Fruit fly (Drosophila melanogaster) whole organism, embryonic: ENCODE measurements around the gene CG33098.

Experiments
- CG15073 ChIP-seq: fragments of 200-800 bp; sonication (Bioruptor generic); optimal IDR thresholded peaks from 2 replicates; lab custom pipeline; 2016; ENCODE audit warnings: missing biosample characterization, missing genetic modification characterization
- CG16815 ChIP-seq: fragments of 200-800 bp; sonication (Bioruptor generic); optimal IDR thresholded peaks from 3 replicates; lab custom pipeline; 2017; ENCODE audit warnings: missing biosample characterization, mild to moderate bottlenecking, missing genetic modification characterization
- CG3065 ChIP-seq: fragments of 200-800 bp; sonication (Bioruptor generic); optimal IDR thresholded peaks from 2 replicates; lab custom pipeline; 2016; ENCODE audit warnings: missing biosample characterization, missing genetic modification characterization
- CG31388 ChIP-seq: fragments of 200-800 bp; sonication (Bioruptor generic); optimal IDR thresholded peaks from 2 replicates; lab custom pipeline; 2016; ENCODE audit warnings: missing biosample characterization, missing genetic modification characterization
- CG33557 ChIP-seq: fragments of 200-800 bp; sonication (Bioruptor generic); optimal IDR thresholded peaks from 2 replicates; lab custom pipeline; 2019; ENCODE audit warnings: missing biosample characterization, mild to moderate bottlenecking, missing genetic modification characterization, moderate library complexity
- CG3847 ChIP-seq: fragments of 200-800 bp; sonication (Bioruptor generic); IDR thresholded peaks from 2 replicates; pipeline ENCODE4 v1.3.6; 2022; ENCODE audit warnings: missing biosample characterization, missing genetic modification characterization
- CG4617 ChIP-seq: fragments of 200-800 bp; sonication (Bioruptor generic); optimal IDR thresholded peaks from 3 replicates; lab custom pipeline; 2016; ENCODE audit warnings: missing biosample characterization, missing genetic modification characterization, borderline replicate concordance
- CG6175 ChIP-seq: fragments of 200-800 bp; sonication (Bioruptor generic); IDR thresholded peaks from 3 replicates; pipeline ENCODE4 v1.3.6; 2022; ENCODE audit warnings: missing biosample characterization, missing genetic modification characterization
- CG6791 ChIP-seq: fragments of 200-800 bp; sonication (Bioruptor generic); IDR thresholded peaks from 3 replicates; pipeline ENCODE4 v1.3.6; 2022; ENCODE audit warnings: missing biosample characterization, missing genetic modification characterization; ENCODE audit not compliant: partially characterized antibody
- CG7372 ChIP-seq: fragments of 200-800 bp; sonication (Bioruptor generic); IDR thresholded peaks from 2 replicates; pipeline ENCODE4 v1.3.6; 2022; ENCODE audit warnings: missing biosample characterization, missing genetic modification characterization
- CG9797 ChIP-seq: fragments of 200-800 bp; sonication (Bioruptor generic); optimal IDR thresholded peaks from 3 replicates; lab custom pipeline; 2018; ENCODE audit warnings: missing biosample characterization, mild to moderate bottlenecking, missing genetic modification characterization
- D19A ChIP-seq: fragments of 200-800 bp; optimal IDR thresholded peaks from 3 replicates; lab custom pipeline; 2019; ENCODE audit warnings: missing biosample characterization, mild to moderate bottlenecking, missing genetic modification characterization, moderate library complexity
- Ets97D ChIP-seq: fragments of 200-800 bp; sonication (Bioruptor generic); optimal IDR thresholded peaks from 3 replicates; lab custom pipeline; 2016; ENCODE audit warnings: missing biosample characterization, missing genetic modification characterization
- Fer3 ChIP-seq: fragments of 200-800 bp; sonication (Bioruptor generic); optimal IDR thresholded peaks from 2 replicates; lab custom pipeline; 2018; ENCODE audit warnings: missing biosample characterization, mild to moderate bottlenecking, missing genetic modification characterization, moderate library complexity
- Hey ChIP-seq: fragments of 200-800 bp; sonication (Bioruptor generic); optimal IDR thresholded peaks from 3 replicates; lab custom pipeline; 2018; ENCODE audit warnings: missing biosample characterization, mild to moderate bottlenecking, missing genetic modification characterization
- HmgZ ChIP-seq: fragments of 200-800 bp; sonication (Bioruptor generic); optimal IDR thresholded peaks from 2 replicates; lab custom pipeline; 2018; ENCODE audit warnings: missing biosample characterization, mild to moderate bottlenecking, missing genetic modification characterization
- Hr39 ChIP-seq: fragments of >200 bp; optimal IDR thresholded peaks from 2 replicates; lab custom pipeline; 2017
- Hr51 ChIP-seq, 2 experiments: fragments of 200-800 bp; sonication (Bioruptor generic); optimal IDR thresholded peaks; 2 replicates in 1 of 2; 3 replicates in 1 of 2; lab custom pipeline; 2016 to 2018; ENCODE audit warnings: missing biosample characterization in 2 of 2, missing genetic modification characterization in 2 of 2, mild to moderate bottlenecking in 1 of 2, moderate library complexity in 1 of 2
- MESR4 ChIP-seq: fragments of 200-800 bp; sonication (Bioruptor generic); optimal IDR thresholded peaks from 2 replicates; lab custom pipeline; 2018; ENCODE audit warnings: missing biosample characterization, mild to moderate bottlenecking, missing genetic modification characterization, moderate library complexity
- NK7.1 ChIP-seq: fragments of 200-800 bp; sonication (Bioruptor generic); optimal IDR thresholded peaks from 3 replicates; lab custom pipeline; 2016; ENCODE audit warnings: missing biosample characterization, missing genetic modification characterization
- abd-A ChIP-seq: fragments of 200-800 bp; sonication (Bioruptor generic); optimal IDR thresholded peaks from 3 replicates; lab custom pipeline; 2019; ENCODE audit warnings: missing biosample characterization, mild to moderate bottlenecking, missing genetic modification characterization, moderate library complexity
- cato ChIP-seq: fragments of 200-800 bp; sonication (Bioruptor generic); optimal IDR thresholded peaks from 2 replicates; lab custom pipeline; 2016; ENCODE audit warnings: missing biosample characterization, missing genetic modification characterization, borderline replicate concordance
- dati ChIP-seq: fragments of 200-800 bp; sonication (Bioruptor generic); IDR thresholded peaks from 2 replicates; pipeline ENCODE4 v1.3.6; 2022; ENCODE audit warnings: missing biosample characterization, missing genetic modification characterization
- dysf ChIP-seq: fragments of 200-800 bp; sonication (Bioruptor generic); IDR thresholded peaks from 3 replicates; pipeline ENCODE4 v1.3.6; 2022; ENCODE audit warnings: missing biosample characterization, missing genetic modification characterization
- ems ChIP-seq: fragments of 200-800 bp; sonication (Bioruptor generic); optimal IDR thresholded peaks from 3 replicates; lab custom pipeline; 2016; ENCODE audit warnings: missing biosample characterization, missing genetic modification characterization
- ewg ChIP-seq: fragments of 200-800 bp; sonication (Bioruptor generic); optimal IDR thresholded peaks from 3 replicates; lab custom pipeline; 2017; ENCODE audit warnings: mild to moderate bottlenecking, missing biosample characterization, missing genetic modification reagents, missing genetic modification characterization
- fd102C ChIP-seq: fragments of 200-800 bp; sonication (Bioruptor generic); optimal IDR thresholded peaks from 2 replicates; lab custom pipeline; 2018; ENCODE audit warnings: missing biosample characterization, mild to moderate bottlenecking, missing genetic modification characterization, moderate library complexity
- fd3F ChIP-seq: fragments of 200-800 bp; sonication (Bioruptor generic); optimal IDR thresholded peaks from 2 replicates; lab custom pipeline; 2018; ENCODE audit warnings: missing biosample characterization, mild to moderate bottlenecking, missing genetic modification characterization, moderate library complexity
- fd64A ChIP-seq: fragments of 200-800 bp; sonication (Bioruptor generic); optimal IDR thresholded peaks from 3 replicates; lab custom pipeline; 2018; ENCODE audit warnings: missing biosample characterization, mild to moderate bottlenecking, missing genetic modification characterization
- gcm2 ChIP-seq: fragments of 200-800 bp; sonication (Bioruptor generic); optimal IDR thresholded peaks from 2 replicates; lab custom pipeline; 2016; ENCODE audit warnings: missing biosample characterization, missing genetic modification characterization
- ind ChIP-seq: fragments of 200-800 bp; sonication (Bioruptor generic); optimal IDR thresholded peaks from 3 replicates; lab custom pipeline; 2016; ENCODE audit warnings: missing biosample characterization, missing genetic modification characterization
- knrl ChIP-seq: fragments of 200-800 bp; sonication (Bioruptor generic); IDR thresholded peaks from 3 replicates; pipeline ENCODE4 v1.3.6; 2022; ENCODE audit warnings: missing biosample characterization, missing genetic modification characterization; ENCODE audit not compliant: partially characterized antibody
- lilli ChIP-seq: fragments of 200-800 bp; sonication (Bioruptor generic); optimal IDR thresholded peaks from 3 replicates; lab custom pipeline; 2016; ENCODE audit warnings: missing biosample characterization, missing genetic modification characterization
- pnt ChIP-seq: fragments of 200-800 bp; sonication (Bioruptor generic); optimal IDR thresholded peaks from 3 replicates; lab custom pipeline; 2016; ENCODE audit warnings: missing biosample characterization, missing genetic modification characterization
- ranshi ChIP-seq: fragments of 200-800 bp; sonication (Bioruptor generic); IDR thresholded peaks from 2 replicates; pipeline ENCODE4 v1.3.6; 2022; ENCODE audit warnings: missing biosample characterization, missing genetic modification characterization
- salm ChIP-seq: fragments of 200-800 bp; sonication (Bioruptor generic); optimal IDR thresholded peaks from 2 replicates; lab custom pipeline; 2018; ENCODE audit warnings: missing biosample characterization, mild to moderate bottlenecking, missing genetic modification characterization
- sna ChIP-seq: fragments of 200-800 bp; sonication (Bioruptor generic); IDR thresholded peaks from 2 replicates; pipeline ENCODE4 v1.3.6; 2022; ENCODE audit warnings: missing biosample characterization, missing genetic modification characterization; ENCODE audit not compliant: partially characterized antibody
- sr ChIP-seq: fragments of 200-800 bp; sonication (Bioruptor generic); IDR thresholded peaks from 3 replicates; pipeline ENCODE4 v1.3.6; 2022; ENCODE audit warnings: missing biosample characterization, missing genetic modification characterization
- tll ChIP-seq, 2 experiments: fragments of 200-800 bp in 1 of 2; fragments of >200 bp in 1 of 2; sonication (Bioruptor generic) in 1 of 2; optimal IDR thresholded peaks; 2 replicates each; lab custom pipeline; 2017 to 2019; ENCODE audit warnings: missing biosample characterization in 2 of 2, missing genetic modification characterization in 2 of 2, mild to moderate bottlenecking in 1 of 2, moderate library complexity in 1 of 2

The CG33098 gene

dm6 chr3R:12369135-12369792 lies 17.7 kb upstream of the CG33098 start, which contains the start of gene GstD1 (continued):
- TF ChIP-seq lilli (GFP tag; lab: Kevin White, UChicago) (peak; percentile 31), HmgZ (tag; lab: Kevin White, UChicago) (peak; percentile 56), fd102C (no peak), CG7372 (GFP tag; lab: Robert Waterston, UW) (no peak), CG4617 (GFP tag; lab: Kevin White, UChicago) (no peak), sr (GFP tag; lab: Robert Waterston, UW) (no peak; the same call in 1 of the 3 replicates), ems (no peak), CG16815 (GFP tag; lab: Kevin White, UChicago) (no peak), cato (GFP tag; lab: Kevin White, UChicago) (no peak), Ets97D (GFP tag; lab: Kevin White, UChicago) (no peak), abd-A (tag; lab: Kevin White, UChicago) (no peak), dysf (GFP tag; lab: Robert Waterston, UW) (peak; percentile 59), sna (GFP tag; lab: Robert Waterston, UW) (0 out of 2 replicates have a peak, but pooled peaks have one; percentile 38), fd64A (no peak), gcm2 (GFP tag; lab: Kevin White, UChicago) (no peak), tll (GFP tag; optimal IDR thresholded peaks at IDR 0.05; lab: Kevin White, UChicago) (no peak), CG3065 (peak; percentile 86), CG6791 (0 out of 3 replicates have a peak, but pooled peaks have one; percentile 27), ranshi (GFP tag; lab: Robert Waterston, UW) (no peak; the same call in 1 of the 2 replicates), CG3847 (GFP tag; lab: Robert Waterston, UW) (no peak), Hr39 (lab: Kevin White, UChicago) (no peak), knrl (GFP tag; lab: Robert Waterston, UW) (no peak; the same call in 2 of the 3 replicates), salm (tag; lab: Kevin White, UChicago) (no peak), D19A (tag; lab: Kevin White, UChicago) (peak; percentile 98), CG31388 (no peak), Hey (tag; lab: Kevin White, UChicago) (peak; percentile 18), MESR4 (no peak), ind (GFP tag; lab: Kevin White, UChicago) (peak; percentile 63), fd3F (GFP tag; lab: Kevin White, UChicago) (peak; percentile 34), CG33557 (GFP tag; lab: Kevin White, UChicago) (no peak), CG6175 (GFP tag; lab: Robert Waterston, UW) (peak; percentile 92), Fer3 (peak; percentile 12), NK7.1 (GFP tag; lab: Kevin White, UChicago) (peak; percentile 33), ewg (peak; percentile 21), CG9797 (GFP tag; lab: Kevin White, UChicago) (no peak), dati (GFP tag; lab: Robert Waterston, UW) (no peak), CG15073 (GFP tag; lab: Kevin White, UChicago) (no peak), pnt (GFP tag; lab: Kevin White, UChicago) (no peak), Hr51 (GFP tag; optimal IDR thresholded peaks at IDR 0.05; lab: Kevin White, UChicago) (peak in 1 of 2 experiments; percentile 41)
